Fruit fly (Drosophila melanogaster) whole organism, larva: Measurements from ENCODE around the gene Sec20.

Source experiments
- noc ChIP-seq: fragments of 200-800 bp; sonication (Bioruptor generic); optimal IDR thresholded peaks from 3 replicates; lab custom pipeline; 2019; ENCODE audit warnings: missing biosample characterization, mild to moderate bottlenecking, missing genetic modification characterization, moderate library complexity

Sec20 gene

DNA sequence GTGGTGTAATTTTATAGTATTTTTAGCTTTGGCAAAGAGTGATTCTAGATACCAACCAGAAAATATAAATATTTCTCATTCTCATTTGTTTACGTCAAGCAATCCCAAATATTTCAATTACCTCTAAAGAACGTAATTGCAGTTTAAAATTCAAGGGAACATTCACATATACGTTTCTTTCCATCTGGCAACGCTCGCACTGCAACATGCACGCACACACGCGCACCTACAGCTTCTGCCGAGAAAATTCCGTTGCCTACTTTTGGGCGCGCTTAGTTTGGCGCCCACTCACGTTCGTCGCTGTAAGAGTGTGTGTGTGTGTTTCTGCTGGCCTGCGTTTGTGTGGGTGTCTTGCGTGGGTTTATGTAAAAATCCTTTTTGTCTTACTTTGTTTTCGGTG lies 51.9 kb downstream of the Sec20 start:
- TF ChIP-seq noc (tag; lab: Kevin White, UChicago), result no peak
